Fruit fly (Drosophila melanogaster) whole organism, pupa: ENCODE measurements around the gene CG2839.

Experiments used
- CG17806 ChIP-seq: fragments of 200-800 bp; sonication (Bioruptor generic); optimal IDR thresholded peaks from 2 replicates; lab custom pipeline; 2018; ENCODE audit warnings: missing biosample characterization, mild to moderate bottlenecking, missing genetic modification characterization, moderate library complexity
- CG32121 ChIP-seq: fragments of 200-800 bp; sonication (Bioruptor generic); IDR thresholded peaks from 2 replicates; pipeline ENCODE4 v1.3.6; 2022; ENCODE audit warnings: missing biosample characterization, missing genetic modification characterization
- CG8159 ChIP-seq: fragments of 200-800 bp; sonication (Bioruptor generic); optimal IDR thresholded peaks from 3 replicates; lab custom pipeline; 2018; ENCODE audit warnings: missing biosample characterization, mild to moderate bottlenecking, missing genetic modification characterization, moderate library complexity
- CG9948 ChIP-seq: fragments of 200-800 bp; sonication (Bioruptor generic); optimal IDR thresholded peaks from 2 replicates; lab custom pipeline; 2018; ENCODE audit warnings: missing biosample characterization, mild to moderate bottlenecking, missing genetic modification characterization, moderate library complexity
- Pif1B ChIP-seq: fragments of 200-800 bp; sonication (Bioruptor generic); optimal IDR thresholded peaks from 3 replicates; lab custom pipeline; 2016; ENCODE audit warnings: missing biosample characterization, missing genetic modification characterization
- rn ChIP-seq: fragments of 200-800 bp; sonication (Bioruptor generic); IDR thresholded peaks from 2 replicates; pipeline ENCODE4 v1.3.6; 2022; ENCODE audit warnings: missing biosample characterization, missing genetic modification characterization

- TF ChIP-seq CG8159 (peak; percentile 67), CG32121 (GFP tag; lab: Robert Waterston, UW) (no peak), rn (no peak), Pif1B (peak; percentile 43), CG9948 (tag; lab: Kevin White, UChicago) (peak; percentile 38), CG17806 (tag; lab: Kevin White, UChicago) (peak; percentile 67)
These were observed 49.5 kb downstream of the CG2839 start for dm6 chr2L:674923-675322.
